Worm (Caenorhabditis elegans) whole organism, early embryonic: ENCODE measurements around the gene col-126.
A peak's percentile ranks its signal among the peaks of the same experiment; 100 is the strongest.

Experiments
- B0310.2 ChIP-seq: sonication (generic microtip); optimal IDR thresholded peaks from 2 replicates; lab custom pipeline; 2016; ENCODE audit warnings: mild to moderate bottlenecking, missing genetic modification characterization, missing compliant biosample characterization
- F13C5.2 ChIP-seq: sonication (generic microtip); optimal IDR thresholded peaks from 2 replicates; lab custom pipeline; 2017; ENCODE audit warnings: mild to moderate bottlenecking, missing genetic modification characterization, inconsistent platforms, missing compliant biosample characterization
- aly-1 ChIP-seq: sonication (generic microtip); optimal IDR thresholded peaks from 2 replicates; lab custom pipeline; 2016; ENCODE audit warnings: missing genetic modification characterization, missing compliant biosample characterization
- ama-1 ChIP-seq: fragments of 150-350 bp; optimal IDR thresholded peaks from 2 replicates; lab custom pipeline; 2014
- ceh-13 ChIP-seq: fragments of 200-800 bp; sonication (Bioruptor generic); optimal IDR thresholded peaks from 2 replicates; lab custom pipeline; 2018; ENCODE audit warnings: mild to moderate bottlenecking, missing genetic modification characterization, missing compliant biosample characterization
- ceh-36 ChIP-seq: sonication (generic microtip); optimal IDR thresholded peaks from 2 replicates; lab custom pipeline; 2016; ENCODE audit warnings: missing genetic modification characterization, inconsistent platforms, missing compliant biosample characterization
- pes-1 ChIP-seq: fragments of 200-800 bp; sonication (Bioruptor generic); IDR thresholded peaks from 2 replicates; pipeline ENCODE4 v1.3.6; 2022; ENCODE audit warnings: missing genetic modification reagents, missing genetic modification characterization, missing compliant biosample characterization
- scrt-1 ChIP-seq: fragments of 200-800 bp; sonication (Bioruptor generic); IDR thresholded peaks from 2 replicates; pipeline ENCODE4 v1.3.6; 2022; ENCODE audit warnings: missing genetic modification characterization, missing compliant biosample characterization
- sea-1 ChIP-seq: fragments of 200-800 bp; sonication (Bioruptor generic); conservative IDR thresholded peaks from 2 replicates; pipeline ENCODE4 v1.3.6; 2022; ENCODE audit warnings: missing genetic modification characterization, missing compliant biosample characterization
- tbx-11 ChIP-seq: fragments of 200-800 bp; sonication (Bioruptor generic); IDR thresholded peaks from 2 replicates; pipeline ENCODE4 v1.3.6; 2022; ENCODE audit warnings: missing genetic modification characterization, missing compliant biosample characterization
- tbx-37 ChIP-seq: fragments of 200-800 bp; sonication (Bioruptor generic); conservative IDR thresholded peaks from 2 replicates; pipeline ENCODE4 v1.3.6; 2022; ENCODE audit warnings: missing genetic modification reagents, missing genetic modification characterization, missing compliant biosample characterization
- tra-4 ChIP-seq: sonication (generic microtip); optimal IDR thresholded peaks from 2 replicates; lab custom pipeline; 2017; ENCODE audit warnings: missing genetic modification characterization, missing compliant biosample characterization

ce11 chrIV:11310624-11311023 is 47.4 kb downstream of the col-126 start, which contains the start of gene znf-207:
- no peak for TF ChIP-seq ama-1
- TF ChIP-seq F13C5.2 (tag; lab: Kevin White, UChicago) = peak; percentile 75
- no peak for TF ChIP-seq B0310.2 (tag; lab: Kevin White, UChicago)
- peak; percentile 73 for TF ChIP-seq pes-1
- 0 out of 2 replicates have a peak, but pooled peaks have one; percentile 51 for TF ChIP-seq sea-1 (GFP tag; lab: Robert Waterston, UW)
- TF ChIP-seq ceh-36 (tag; lab: Kevin White, UChicago) = no peak
- 0 out of 2 replicates have a peak, but pooled peaks have one; percentile 37 for TF ChIP-seq tbx-37 (GFP tag; lab: Robert Waterston, UW)
- TF ChIP-seq scrt-1 (GFP tag; lab: Robert Waterston, UW) = no peak
- TF ChIP-seq tbx-11 (GFP tag; lab: Robert Waterston, UW) = 0 out of 2 replicates have a peak, but pooled peaks have one; percentile 26
- peak; percentile 24 for TF ChIP-seq ceh-13 (GFP tag; lab: Kevin White, UChicago)
- peak; percentile 57 for TF ChIP-seq aly-1 (tag; lab: Kevin White, UChicago)
- no peak for TF ChIP-seq tra-4 (tag; lab: Kevin White, UChicago)
